Fruit fly (Drosophila melanogaster) whole organism, embryonic: ENCODE data around the gene Esyt2.

Experiments
- Atf6 ChIP-seq: fragments of 200-800 bp; sonication (Bioruptor generic); IDR thresholded peaks from 2 replicates; pipeline ENCODE4 v1.3.6; 2022; ENCODE audit warnings: missing biosample characterization, missing genetic modification characterization
- Awh ChIP-seq: fragments of 200-800 bp; sonication (Bioruptor generic); IDR thresholded peaks from 2 replicates; pipeline ENCODE4, ENCODE4 v1.3.6; 2022; ENCODE audit warnings: missing biosample characterization, missing genetic modification characterization
- BEAF-32 ChIP-seq: fragments of 200-800 bp; sonication (Bioruptor generic); optimal IDR thresholded peaks from 3 replicates; lab custom pipeline; 2017; ENCODE audit warnings: missing biosample characterization, missing genetic modification characterization, mild to moderate bottlenecking, moderate library complexity, missing genetic modification reagents
- CG10462 ChIP-seq: fragments of 200-800 bp; sonication (Bioruptor generic); optimal IDR thresholded peaks from 2 replicates; lab custom pipeline; 2016; ENCODE audit warnings: missing biosample characterization, missing genetic modification characterization
- CG12299 ChIP-seq: fragments of 200-800 bp; sonication (Bioruptor generic); optimal IDR thresholded peaks from 2 replicates; lab custom pipeline; 2018; ENCODE audit warnings: missing biosample characterization, mild to moderate bottlenecking, missing genetic modification characterization
- CG13424 ChIP-seq: fragments of 200-800 bp; sonication (Bioruptor generic); optimal IDR thresholded peaks from 2 replicates; lab custom pipeline; 2019; ENCODE audit warnings: missing biosample characterization, mild to moderate bottlenecking, missing genetic modification characterization, moderate library complexity
- CG16813 ChIP-seq: fragments of 200-800 bp; sonication (Bioruptor generic); IDR thresholded peaks from 3 replicates; pipeline ENCODE4 v1.3.6; 2022; ENCODE audit warnings: missing biosample characterization, missing genetic modification characterization; ENCODE audit not compliant: partially characterized antibody
- CG17802 ChIP-seq: fragments of 200-800 bp; sonication (Bioruptor generic); optimal IDR thresholded peaks from 2 replicates; lab custom pipeline; 2018; ENCODE audit warnings: missing biosample characterization, mild to moderate bottlenecking, missing genetic modification characterization, moderate library complexity
- CG1832 ChIP-seq: fragments of 200-800 bp; sonication (Bioruptor generic); optimal IDR thresholded peaks from 2 replicates; lab custom pipeline; 2017; ENCODE audit warnings: missing biosample characterization, mild to moderate bottlenecking, missing genetic modification characterization, inconsistent platforms
- CG33557 ChIP-seq: fragments of 200-800 bp; sonication (Bioruptor generic); optimal IDR thresholded peaks from 2 replicates; lab custom pipeline; 2019; ENCODE audit warnings: missing biosample characterization, mild to moderate bottlenecking, missing genetic modification characterization, moderate library complexity
- CG5245 ChIP-seq: fragments of 200-800 bp; sonication (Bioruptor generic); optimal IDR thresholded peaks from 3 replicates; lab custom pipeline; 2016; ENCODE audit warnings: missing biosample characterization, missing genetic modification characterization
- CG6175 ChIP-seq: fragments of 200-800 bp; sonication (Bioruptor generic); IDR thresholded peaks from 3 replicates; pipeline ENCODE4 v1.3.6; 2022; ENCODE audit warnings: missing biosample characterization, missing genetic modification characterization
- CG6254 ChIP-seq: fragments of 200-800 bp; sonication (Bioruptor generic); optimal IDR thresholded peaks from 3 replicates; lab custom pipeline; 2017; ENCODE audit warnings: mild to moderate bottlenecking, missing biosample characterization, missing genetic modification reagents, missing genetic modification characterization
- CG7556 ChIP-seq: fragments of 200-800 bp; sonication (Bioruptor generic); optimal IDR thresholded peaks from 2 replicates; lab custom pipeline; 2017; ENCODE audit warnings: missing biosample characterization, mild to moderate bottlenecking, missing genetic modification characterization
- CG7987 ChIP-seq: fragments of 200-800 bp; sonication (Bioruptor generic); optimal IDR thresholded peaks from 2 replicates; lab custom pipeline; 2018; ENCODE audit warnings: missing biosample characterization, mild to moderate bottlenecking, missing genetic modification characterization, moderate library complexity
- CG8089 ChIP-seq: fragments of 200-800 bp; sonication (Bioruptor generic); optimal IDR thresholded peaks from 3 replicates; lab custom pipeline; 2016; ENCODE audit warnings: missing biosample characterization, missing genetic modification characterization
- CG9609 ChIP-seq: fragments of 200-800 bp; sonication (Bioruptor generic); optimal IDR thresholded peaks from 3 replicates; lab custom pipeline; 2016; ENCODE audit warnings: missing biosample characterization, missing genetic modification characterization
- CG9797 ChIP-seq: fragments of 200-800 bp; sonication (Bioruptor generic); optimal IDR thresholded peaks from 3 replicates; lab custom pipeline; 2018; ENCODE audit warnings: missing biosample characterization, mild to moderate bottlenecking, missing genetic modification characterization
- Hr3 ChIP-seq: fragments of 200-800 bp; sonication (Bioruptor generic); optimal IDR thresholded peaks from 3 replicates; lab custom pipeline; 2016; ENCODE audit warnings: missing biosample characterization, missing genetic modification characterization
- Hr51 ChIP-seq, 2 experiments: fragments of 200-800 bp; sonication (Bioruptor generic); optimal IDR thresholded peaks; 2 replicates in 1 of 2; 3 replicates in 1 of 2; lab custom pipeline; 2016 to 2018; ENCODE audit warnings: missing biosample characterization in 2 of 2, missing genetic modification characterization in 2 of 2, mild to moderate bottlenecking in 1 of 2, moderate library complexity in 1 of 2
- Med ChIP-seq: fragments of 200-800 bp; sonication (Bioruptor generic); peaks from one replicate; lab custom pipeline; 2016; ENCODE audit warnings: missing biosample characterization, missing genetic modification characterization, mild to moderate bottlenecking, inconsistent platforms, moderate library complexity
- Nf-YA ChIP-seq: fragments of 200-800 bp; sonication (Bioruptor generic); IDR thresholded peaks from 2 replicates; pipeline ENCODE4 v1.3.6; 2022; ENCODE audit warnings: missing biosample characterization, missing genetic modification characterization
- Optix ChIP-seq: fragments of 200-800 bp; sonication (Bioruptor generic); IDR thresholded peaks from 3 replicates; pipeline ENCODE4 v1.3.6; 2022; ENCODE audit warnings: missing biosample characterization, missing genetic modification characterization
- Rx ChIP-seq: fragments of 200-800 bp; sonication (Bioruptor generic); IDR thresholded peaks from 2 replicates; pipeline ENCODE4 v1.3.6; 2022; ENCODE audit warnings: missing biosample characterization, missing genetic modification characterization
- TFAM ChIP-seq: fragments of 200-800 bp; sonication (Bioruptor generic); optimal IDR thresholded peaks from 2 replicates; lab custom pipeline; 2017; ENCODE audit warnings: missing biosample characterization, missing genetic modification characterization, inconsistent platforms
- Tbp ChIP-seq: fragments of >200 bp; optimal IDR thresholded peaks from 2 replicates; lab custom pipeline; 2018; ENCODE audit warnings: missing biosample characterization, missing genetic modification characterization
- Usf ChIP-seq: fragments of 200-800 bp; sonication (Bioruptor generic); optimal IDR thresholded peaks from 2 replicates; lab custom pipeline; 2017; ENCODE audit warnings: missing genotype, missing biosample characterization, missing genetic modification characterization
- Xbp1 ChIP-seq: fragments of 200-800 bp; sonication (Bioruptor generic); optimal IDR thresholded peaks from 3 replicates; lab custom pipeline; 2016; ENCODE audit warnings: missing biosample characterization, mild to moderate bottlenecking, missing genetic modification characterization
- abd-A ChIP-seq: fragments of 200-800 bp; sonication (Bioruptor generic); optimal IDR thresholded peaks from 3 replicates; lab custom pipeline; 2019; ENCODE audit warnings: missing biosample characterization, mild to moderate bottlenecking, missing genetic modification characterization, moderate library complexity
- ap ChIP-seq: fragments of 200-800 bp; sonication (Bioruptor generic); IDR thresholded peaks from 2 replicates; pipeline ENCODE4 v1.3.6; 2022; ENCODE audit warnings: missing biosample characterization, missing genetic modification characterization
- az2 ChIP-seq: fragments of 200-800 bp; sonication (Bioruptor generic); optimal IDR thresholded peaks from 3 replicates; lab custom pipeline; 2016; ENCODE audit warnings: missing biosample characterization, missing genetic modification characterization
- croc ChIP-seq: fragments of 200-800 bp; sonication (Bioruptor generic); conservative IDR thresholded peaks from 3 replicates; pipeline ENCODE4 v1.3.6; 2022; ENCODE audit warnings: missing biosample characterization, missing genetic modification characterization
- da ChIP-seq: fragments of 200-800 bp; sonication (Bioruptor generic); optimal IDR thresholded peaks from 2 replicates; lab custom pipeline; 2016; ENCODE audit warnings: missing biosample characterization, missing genetic modification characterization
- dati ChIP-seq: fragments of 200-800 bp; sonication (Bioruptor generic); IDR thresholded peaks from 2 replicates; pipeline ENCODE4 v1.3.6; 2022; ENCODE audit warnings: missing biosample characterization, missing genetic modification characterization
- disco-r ChIP-seq: fragments of 200-800 bp; sonication (Bioruptor generic); optimal IDR thresholded peaks from 2 replicates; lab custom pipeline; 2016; ENCODE audit warnings: missing biosample characterization, missing genetic modification characterization
- dmrt99B ChIP-seq: fragments of 200-800 bp; sonication (Bioruptor generic); optimal IDR thresholded peaks from 2 replicates; lab custom pipeline; 2018; ENCODE audit warnings: missing biosample characterization, mild to moderate bottlenecking, missing genetic modification characterization, moderate library complexity
- dysf ChIP-seq: fragments of 200-800 bp; sonication (Bioruptor generic); IDR thresholded peaks from 3 replicates; pipeline ENCODE4 v1.3.6; 2022; ENCODE audit warnings: missing biosample characterization, missing genetic modification characterization
- eyg ChIP-seq: fragments of 200-800 bp; sonication (Bioruptor generic); optimal IDR thresholded peaks from 3 replicates; lab custom pipeline; 2016; ENCODE audit warnings: missing biosample characterization, missing genetic modification characterization
- gem ChIP-seq: fragments of 200-800 bp; sonication (Bioruptor generic); optimal IDR thresholded peaks from 2 replicates; lab custom pipeline; 2019; ENCODE audit warnings: missing biosample characterization, mild to moderate bottlenecking, missing genetic modification characterization, moderate library complexity
- gfzf ChIP-seq: fragments of 200-800 bp; sonication (Bioruptor generic); optimal IDR thresholded peaks from 2 replicates; lab custom pipeline; 2016; ENCODE audit warnings: missing biosample characterization, mild to moderate bottlenecking, missing genetic modification characterization, moderate library complexity
- gt ChIP-seq: fragments of 200-800 bp; sonication (Bioruptor generic); IDR thresholded peaks from 2 replicates; pipeline ENCODE4 v1.3.6; 2022; ENCODE audit warnings: missing biosample characterization, missing genetic modification characterization
- jigr1 ChIP-seq: fragments of 200-800 bp; sonication (Bioruptor generic); IDR thresholded peaks from 3 replicates; pipeline ENCODE4 v1.3.6; 2022; ENCODE audit warnings: missing biosample characterization, missing genetic modification characterization
- jumu ChIP-seq: fragments of 200-800 bp; sonication (Bioruptor generic); optimal IDR thresholded peaks from 3 replicates; lab custom pipeline; 2016; ENCODE audit warnings: missing biosample characterization, missing genetic modification characterization
- ken ChIP-seq: fragments of 200-800 bp; sonication (Bioruptor generic); IDR thresholded peaks from 3 replicates; pipeline ENCODE4 v1.3.6; 2022; ENCODE audit warnings: missing biosample characterization, missing genetic modification characterization
- kni ChIP-seq: fragments of 200-800 bp; sonication (Bioruptor generic); optimal IDR thresholded peaks from 3 replicates; lab custom pipeline; 2017; ENCODE audit warnings: mild to moderate bottlenecking, missing biosample characterization, missing genetic modification reagents, missing genetic modification characterization
- org-1 ChIP-seq: fragments of 200-800 bp; sonication (Bioruptor generic); optimal IDR thresholded peaks from 2 replicates; lab custom pipeline; 2017; ENCODE audit warnings: missing biosample characterization, missing genetic modification characterization
- p53 ChIP-seq: fragments of 200-800 bp; sonication (Bioruptor generic); optimal IDR thresholded peaks from 2 replicates; lab custom pipeline; 2016; ENCODE audit warnings: missing biosample characterization, missing genetic modification characterization
- peb ChIP-seq: fragments of 200-800 bp; sonication (Bioruptor generic); IDR thresholded peaks from 2 replicates; pipeline ENCODE4 v1.3.6; 2022; ENCODE audit warnings: missing biosample characterization, missing genetic modification characterization
- schlank ChIP-seq: fragments of 200-800 bp; sonication (Bioruptor generic); optimal IDR thresholded peaks from 2 replicates; lab custom pipeline; 2018; ENCODE audit warnings: missing biosample characterization, mild to moderate bottlenecking, missing genetic modification characterization
- slp2 ChIP-seq: fragments of 200-800 bp; sonication (Bioruptor generic); optimal IDR thresholded peaks from 2 replicates; lab custom pipeline; 2016; ENCODE audit warnings: missing biosample characterization, missing genetic modification characterization
- tgo ChIP-seq: fragments of 200-800 bp; sonication (Bioruptor generic); IDR thresholded peaks from 3 replicates; pipeline ENCODE4 v1.3.6; 2022; ENCODE audit warnings: missing biosample characterization, missing genetic modification characterization

Esyt2 gene

dm6 chr3R:24543676-24544277 is 742 bp upstream of the Esyt2 start, which contains the start of gene Cftr (continued):
- TF ChIP-seq gfzf (GFP tag; lab: Kevin White, UChicago): no peak
- peak; percentile 5 for TF ChIP-seq disco-r (GFP tag; lab: Kevin White, UChicago)
- peak; percentile 96 for TF ChIP-seq Med (GFP tag; lab: Kevin White, UChicago)
- no peak for TF ChIP-seq Tbp (GFP tag; lab: Kevin White, UChicago)
- no peak; the same call in 2 of the 3 replicates for TF ChIP-seq Optix (GFP tag; lab: Robert Waterston, UW)
- peak; percentile 22 for TF ChIP-seq eyg (GFP tag; lab: Kevin White, UChicago)
- TF ChIP-seq CG17802 (tag; lab: Kevin White, UChicago): no peak
- peak; percentile 11 for TF ChIP-seq p53 (GFP tag; lab: Kevin White, UChicago)
- TF ChIP-seq CG33557 (GFP tag; lab: Kevin White, UChicago): no peak
- TF ChIP-seq dati (GFP tag; lab: Robert Waterston, UW): no peak
- no peak for TF ChIP-seq gt (GFP tag; lab: Robert Waterston, UW)
- no peak for TF ChIP-seq org-1
- no peak for TF ChIP-seq CG8089 (GFP tag; lab: Kevin White, UChicago)
- no peak for TF ChIP-seq kni (GFP tag; lab: Kevin White, UChicago)
- no peak for TF ChIP-seq jigr1
- TF ChIP-seq CG7556 (GFP tag; lab: Kevin White, UChicago): no peak
- no peak; the same call in 2 of the 3 replicates for TF ChIP-seq ken
- peak; percentile 47 for TF ChIP-seq abd-A (tag; lab: Kevin White, UChicago)
- no peak for TF ChIP-seq Hr3 (GFP tag; lab: Kevin White, UChicago)
- TF ChIP-seq slp2 (GFP tag; lab: Kevin White, UChicago): no peak
- no peak for TF ChIP-seq CG13424
- peak; percentile 80 for TF ChIP-seq CG7987 (GFP tag; lab: Kevin White, UChicago)
- TF ChIP-seq TFAM: no peak
- peak; percentile 36; the same call in 1 of the 3 replicates for TF ChIP-seq tgo (GFP tag; lab: Robert Waterston, UW)
- no peak for TF ChIP-seq peb (GFP tag; lab: Robert Waterston, UW)
- TF ChIP-seq CG6175 (GFP tag; lab: Robert Waterston, UW): peak; percentile 20; the same call in 1 of the 3 replicates
- no peak for TF ChIP-seq Rx (GFP tag; lab: Robert Waterston, UW)
- peak; percentile 43 for TF ChIP-seq CG9609 (GFP tag; lab: Kevin White, UChicago)
- peak; percentile 12 for TF ChIP-seq schlank (tag; lab: Kevin White, UChicago)
- no peak for TF ChIP-seq CG6254 (GFP tag; lab: Kevin White, UChicago)
- TF ChIP-seq CG1832 (GFP tag; lab: Kevin White, UChicago): no peak
- peak; percentile 10 for TF ChIP-seq CG5245 (GFP tag; lab: Kevin White, UChicago)
- TF ChIP-seq ap: no peak
- peak; percentile 58 for TF ChIP-seq Atf6 (GFP tag; lab: Robert Waterston, UW)
- TF ChIP-seq Nf-YA (GFP tag; lab: Robert Waterston, UW): peak; percentile 18; the same call in 1 of the 2 replicates
- no peak for TF ChIP-seq CG16813 (GFP tag; lab: Robert Waterston, UW)
- no peak for TF ChIP-seq Usf (GFP tag; lab: Kevin White, UChicago)
- no peak for TF ChIP-seq CG10462 (GFP tag; lab: Kevin White, UChicago)
- TF ChIP-seq dysf: peak; percentile 42; the same call in 1 of the 3 replicates
- TF ChIP-seq da (GFP tag; lab: Kevin White, UChicago): peak; percentile 13
- TF ChIP-seq az2: no peak
- no peak for TF ChIP-seq jumu (GFP tag; lab: Kevin White, UChicago)
- TF ChIP-seq CG9797: no peak
- no peak for TF ChIP-seq CG12299 (tag; lab: Kevin White, UChicago)
- no peak; the same call in 1 of the 2 replicates for TF ChIP-seq Awh (GFP tag; lab: Robert Waterston, UW)
- peak; percentile 5 for TF ChIP-seq dmrt99B (tag; lab: Kevin White, UChicago)
- TF ChIP-seq BEAF-32 (GFP tag; lab: Kevin White, UChicago): peak; percentile 46
- TF ChIP-seq Xbp1: peak; percentile 39
- TF ChIP-seq croc (GFP tag; lab: Robert Waterston, UW): no peak
- peak in 1 of 2 experiments; percentile 43 for TF ChIP-seq Hr51 (GFP tag; optimal IDR thresholded peaks at IDR 0.05; lab: Kevin White, UChicago)
- TF ChIP-seq gem (tag; lab: Kevin White, UChicago): no peak
